Fruit fly (Drosophila melanogaster): ENCODE data around the gene aust.
A peak's percentile ranks its signal among the peaks of the same experiment; 100 is the strongest.

The aust gene

DNA sequence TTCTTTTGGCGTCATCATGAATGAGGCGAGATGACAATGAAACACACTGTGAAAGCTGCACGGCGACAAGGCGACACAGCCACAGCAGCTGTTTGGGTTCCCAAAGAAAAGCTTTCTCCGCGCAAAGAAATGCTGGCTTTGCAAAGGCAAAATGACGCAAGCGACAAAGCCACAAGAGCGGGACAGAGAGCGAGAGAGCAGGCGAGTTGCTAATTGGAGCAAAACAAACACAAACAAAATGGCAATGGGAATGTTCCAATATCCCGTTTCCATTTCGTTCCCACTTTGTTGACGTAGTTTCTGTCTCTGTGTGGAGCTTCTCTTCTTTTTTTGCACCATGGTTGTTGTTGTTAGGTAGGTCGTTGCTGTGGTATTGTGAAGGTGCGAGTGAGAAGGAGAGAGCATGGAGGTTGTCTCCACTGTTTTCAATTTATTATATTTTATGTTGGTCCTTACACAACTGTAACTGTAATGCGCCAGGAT, 45.7 kb downstream of the aust start (continued):
- TF ChIP-seq B-H1 (GFP tag; IDR thresholded peaks at IDR 0.05) = no peak; the same call in 2 of the 3 replicates
- TF ChIP-seq pho (GFP tag; optimal IDR thresholded peaks at IDR 0.05) = no peak
- peak; percentile 45; the same call in 1 of the 3 replicates for TF ChIP-seq zen2 (GFP tag; IDR thresholded peaks at IDR 0.05; ENCODE audit: partially characterized antibody)
- TF ChIP-seq stc (GFP tag; IDR thresholded peaks at IDR 0.05) = peak; percentile 33; the same call in 1 of the 2 replicates
- no peak for TF ChIP-seq Doc3 (GFP tag; IDR thresholded peaks at IDR 0.05; ENCODE audit: partially characterized antibody)
- TF ChIP-seq CG14014 (GFP tag; IDR thresholded peaks at IDR 0.05) = peak; percentile 62; the same call in 1 of the 2 replicates
- peak; percentile 19 for TF ChIP-seq grn (GFP tag; optimal IDR thresholded peaks at IDR 0.05)
- peak; percentile 25; the same call in 1 of the 2 replicates for TF ChIP-seq CG13287 (GFP tag; IDR thresholded peaks at IDR 0.05; ENCODE audit: partially characterized antibody)
- TF ChIP-seq Blimp-1 (GFP tag; optimal IDR thresholded peaks at IDR 0.05) = peak; percentile 38
- peak; percentile 33 for TF ChIP-seq Hand (GFP tag; optimal IDR thresholded peaks at IDR 0.05)
- no peak for TF ChIP-seq Asciz (GFP tag; optimal IDR thresholded peaks at IDR 0.05)
- peak; percentile 77 for TF ChIP-seq kni (GFP tag; optimal IDR thresholded peaks at IDR 0.05)
- TF ChIP-seq chinmo (GFP tag; IDR thresholded peaks at IDR 0.05; ENCODE audit: partially characterized antibody) = peak; percentile 87; the same call in 2 of the 4 replicates
- peak; percentile 39; the same call in 1 of the 2 replicates for TF ChIP-seq HLH3B (GFP tag; IDR thresholded peaks at IDR 0.05)
- TF ChIP-seq CG15479 (GFP tag; optimal IDR thresholded peaks at IDR 0.05) = no peak
- no peak for TF ChIP-seq Mad (GFP tag; optimal IDR thresholded peaks at IDR 0.05)
- peak; percentile 12 for TF ChIP-seq ftz-f1 (GFP tag; optimal IDR thresholded peaks at IDR 0.05)
- peak; percentile 13 for TF ChIP-seq sug (tag; optimal IDR thresholded peaks at IDR 0.05)
- no peak for TF ChIP-seq pan (optimal IDR thresholded peaks at IDR 0.05)
- no peak for TF ChIP-seq pan (GFP tag; optimal IDR thresholded peaks at IDR 0.05 in 1 of 2, IDR thresholded peaks at IDR 0.05 in 1 of 2)

DNA sequence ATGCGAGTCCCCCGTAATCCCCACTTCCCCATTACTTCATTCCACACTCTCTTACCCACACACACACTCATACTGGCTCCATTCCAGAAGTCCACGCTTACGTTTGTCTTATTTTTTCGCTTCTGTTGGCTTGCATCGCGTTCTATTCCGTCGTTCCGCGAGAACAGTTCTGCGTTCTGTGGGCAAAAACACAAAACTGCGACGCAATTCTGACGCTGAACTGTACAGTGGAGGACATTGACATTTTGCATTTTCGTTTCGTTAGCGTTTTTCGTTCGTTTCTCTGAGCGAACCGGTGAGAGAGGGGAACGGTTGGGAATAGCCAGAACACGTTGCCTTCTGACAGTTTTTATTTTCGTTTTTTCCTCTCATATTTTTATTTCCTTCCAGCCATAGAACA, 47.4 kb downstream of the aust start:
- TF ChIP-seq CG4730 (GFP tag; IDR thresholded peaks at IDR 0.05) = no peak
- peak; percentile 33; the same call in 1 of the 2 replicates for TF ChIP-seq Atf6 (GFP tag; IDR thresholded peaks at IDR 0.05)
- TF ChIP-seq Trl (optimal IDR thresholded peaks at IDR 0.05) = peak; percentile 41 to 84
- TF ChIP-seq Trl (GFP tag; optimal IDR thresholded peaks at IDR 0.05) = no peak
- TF ChIP-seq Hr39 (optimal IDR thresholded peaks at IDR 0.05) = no peak
- no peak for TF ChIP-seq CG9817 (tag; optimal IDR thresholded peaks at IDR 0.05)
- TF ChIP-seq CG33213 (GFP tag; optimal IDR thresholded peaks at IDR 0.05) = no peak
- peak; percentile 3 for TF ChIP-seq sug (tag; optimal IDR thresholded peaks at IDR 0.05)
- TF ChIP-seq CG13287 (GFP tag; IDR thresholded peaks at IDR 0.05; ENCODE audit: partially characterized antibody) = peak; percentile 45; the same call in 1 of the 2 replicates
- no peak for TF ChIP-seq Myb (GFP tag; optimal IDR thresholded peaks at IDR 0.05)
- TF ChIP-seq tna (GFP tag; IDR thresholded peaks at IDR 0.05; ENCODE audit: partially characterized antibody) = peak; percentile 14; the same call in 1 of the 2 replicates
- TF ChIP-seq CG3163 (GFP tag; optimal IDR thresholded peaks at IDR 0.05) = peak; percentile 69
- TF ChIP-seq cg (GFP tag; optimal IDR thresholded peaks at IDR 0.05) = peak; percentile 67
- TF ChIP-seq chinmo (GFP tag; IDR thresholded peaks at IDR 0.05; ENCODE audit: partially characterized antibody) = peak; percentile 90; the same call in 3 of the 4 replicates
- TF ChIP-seq CG1647 (GFP tag; optimal IDR thresholded peaks at IDR 0.05) = no peak
- TF ChIP-seq CG7745 (tag; optimal IDR thresholded peaks at IDR 0.05) = no peak
- peak; percentile 28 for TF ChIP-seq exex (tag; optimal IDR thresholded peaks at IDR 0.05)
- TF ChIP-seq CG13624 (GFP tag; optimal IDR thresholded peaks at IDR 0.05) = peak; percentile 91
- TF ChIP-seq CG30020 (tag; optimal IDR thresholded peaks at IDR 0.05) = peak; percentile 18
- no peak for TF ChIP-seq Bdp1 (GFP tag; optimal IDR thresholded peaks at IDR 0.05)
- 0 out of 3 replicates have a peak, but pooled peaks have one; percentile 46 for TF ChIP-seq ci (GFP tag; IDR thresholded peaks at IDR 0.05)
- TF ChIP-seq corto (GFP tag; optimal IDR thresholded peaks at IDR 0.05) = peak; percentile 37
- TF ChIP-seq CG12769 (tag; optimal IDR thresholded peaks at IDR 0.05) = peak; percentile 59
- no peak for TF ChIP-seq C15 (GFP tag; IDR thresholded peaks at IDR 0.05)
- TF ChIP-seq ro (GFP tag; IDR thresholded peaks at IDR 0.05) = no peak
- peak; percentile 8 for TF ChIP-seq Fer1 (GFP tag; optimal IDR thresholded peaks at IDR 0.05)
- peak; percentile 20 for TF ChIP-seq B-H2 (GFP tag; optimal IDR thresholded peaks at IDR 0.05)
- 0 out of 3 replicates have a peak, but pooled peaks have one; percentile 6 for TF ChIP-seq knrl (GFP tag; IDR thresholded peaks at IDR 0.05; ENCODE audit: partially characterized antibody)
- no peak for TF ChIP-seq Eip74EF (GFP tag; optimal IDR thresholded peaks at IDR 0.05)
- TF ChIP-seq Drgx (GFP tag; IDR thresholded peaks at IDR 0.05) = peak; percentile 51; the same call in 1 of the 2 replicates
- no peak for TF ChIP-seq sna (GFP tag; IDR thresholded peaks at IDR 0.05; ENCODE audit: partially characterized antibody)

Measured in whole organism, embryonic.